Worm (Caenorhabditis elegans): ENCODE measurements around the gene pipp-4P.
"Not testable (repeated sequence)": the region's sequence is repeated elsewhere in the genome, so short reads cannot be mapped to it uniquely, and the experiment has no call there.

pipp-4P gene

DNA sequence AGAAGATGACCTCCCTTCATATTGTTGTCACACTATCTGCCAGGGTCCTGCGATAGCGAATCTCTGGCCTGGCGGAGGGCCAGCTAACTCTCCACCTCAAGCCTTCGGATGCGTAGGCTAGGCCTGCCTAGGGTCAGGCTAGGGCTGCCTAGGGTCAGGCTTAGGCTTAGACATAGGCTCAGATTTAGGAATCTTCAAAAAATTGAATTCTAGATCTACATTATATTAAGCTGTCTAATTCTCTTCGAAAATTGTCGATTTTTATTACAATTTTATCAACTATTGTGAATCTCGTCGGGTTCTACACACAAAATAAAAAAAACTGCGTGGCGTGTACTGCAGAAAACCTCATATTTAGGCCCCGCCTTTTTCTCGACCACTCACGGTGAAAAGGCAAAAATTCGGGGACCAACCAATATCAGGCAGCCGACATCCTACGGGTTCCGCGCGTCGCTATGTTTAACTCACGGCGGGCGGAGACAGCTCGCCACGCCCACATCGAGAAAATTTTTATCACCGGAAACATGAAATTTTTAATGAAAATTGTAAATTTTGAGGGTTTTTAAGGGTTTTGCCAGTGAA is 23.5 kb upstream of the pipp-4P start (continued):
- TF ChIP-seq egrh-3 (GFP tag; IDR thresholded peaks at IDR 0.05) (no peak), F10E7.11 (tag; optimal IDR thresholded peaks at IDR 0.05) (no peak), cebp-1 (GFP tag; IDR thresholded peaks at IDR 0.05) (no peak), cebp-1 (tag; optimal IDR thresholded peaks at IDR 0.05) (no peak), gei-17 (GFP tag; optimal IDR thresholded peaks at IDR 0.05) (no peak), aptf-3 (GFP tag; IDR thresholded peaks at IDR 0.05) (no peak), rcor-1 (GFP tag; IDR thresholded peaks at IDR 0.05) (no peak), mcd-1 (GFP tag; IDR thresholded peaks at IDR 0.05) (no peak; the same call in 1 of the 2 replicates), aptf-2 (GFP tag; conservative IDR thresholded peaks at IDR 0.05) (0 out of 2 replicates have a peak, but pooled peaks have one; percentile 53), B0336.3 (GFP tag; IDR thresholded peaks at IDR 0.05) (peak; percentile 40; the same call in 1 of the 2 replicates), bed-1 (GFP tag; IDR thresholded peaks at IDR 0.05) (no peak), fkh-3 (tag; optimal IDR thresholded peaks at IDR 0.05) (no peak)

DNA sequence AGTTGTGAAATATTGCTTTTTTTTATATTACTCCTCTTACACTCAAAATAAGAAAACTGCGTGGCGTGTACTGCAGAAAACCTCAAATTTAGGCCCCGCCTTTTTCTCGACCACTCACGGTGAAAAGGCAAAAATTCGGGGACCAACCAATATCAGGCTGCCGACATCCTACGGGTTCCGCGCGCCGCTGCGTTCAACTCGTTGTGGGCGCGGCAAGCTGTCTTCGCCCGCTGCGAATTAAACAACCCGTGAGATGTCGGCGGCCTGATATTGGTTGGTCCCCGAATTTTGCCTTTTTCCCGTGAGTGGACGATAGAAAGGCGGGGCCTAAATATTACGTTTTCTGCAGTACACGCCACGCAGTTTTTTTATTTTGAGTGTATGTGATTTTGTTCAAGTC is 21.6 kb upstream of the pipp-4P start:
- not testable (repeated sequence) for TF ChIP-seq snpc-4 (GFP tag; optimal IDR thresholded peaks at IDR 0.05)
- TF ChIP-seq snpc-4 (tag; optimal IDR thresholded peaks at IDR 0.05): peak in 1 of 4 experiments; percentile 78

DNA sequence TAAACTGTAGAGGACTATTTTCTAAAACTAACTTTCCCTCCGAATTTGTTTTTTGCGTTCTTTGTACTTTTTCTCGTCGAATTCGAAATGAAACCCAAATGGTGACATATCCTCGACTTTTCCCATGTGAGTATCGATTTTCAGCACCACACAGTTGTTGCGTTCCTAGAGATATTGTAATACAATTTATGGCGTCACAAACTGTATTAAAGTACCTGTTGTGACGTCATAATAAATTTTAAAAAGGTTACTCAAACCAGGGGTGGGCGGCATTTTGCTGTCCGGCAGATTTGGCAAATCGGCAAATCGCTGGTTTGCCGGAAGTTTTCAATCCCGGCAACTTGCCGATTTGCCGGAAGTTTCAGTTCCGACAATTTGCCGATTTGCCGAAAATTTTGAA is 18.3 kb upstream of the pipp-4P start:
- TF ChIP-seq zim-3 (tag; optimal IDR thresholded peaks at IDR 0.05): no peak
- TF ChIP-seq nfya-2 (GFP tag; IDR thresholded peaks at IDR 0.05): no peak
- TF ChIP-seq nhr-120 (GFP tag; IDR thresholded peaks at IDR 0.05): no peak

DNA sequence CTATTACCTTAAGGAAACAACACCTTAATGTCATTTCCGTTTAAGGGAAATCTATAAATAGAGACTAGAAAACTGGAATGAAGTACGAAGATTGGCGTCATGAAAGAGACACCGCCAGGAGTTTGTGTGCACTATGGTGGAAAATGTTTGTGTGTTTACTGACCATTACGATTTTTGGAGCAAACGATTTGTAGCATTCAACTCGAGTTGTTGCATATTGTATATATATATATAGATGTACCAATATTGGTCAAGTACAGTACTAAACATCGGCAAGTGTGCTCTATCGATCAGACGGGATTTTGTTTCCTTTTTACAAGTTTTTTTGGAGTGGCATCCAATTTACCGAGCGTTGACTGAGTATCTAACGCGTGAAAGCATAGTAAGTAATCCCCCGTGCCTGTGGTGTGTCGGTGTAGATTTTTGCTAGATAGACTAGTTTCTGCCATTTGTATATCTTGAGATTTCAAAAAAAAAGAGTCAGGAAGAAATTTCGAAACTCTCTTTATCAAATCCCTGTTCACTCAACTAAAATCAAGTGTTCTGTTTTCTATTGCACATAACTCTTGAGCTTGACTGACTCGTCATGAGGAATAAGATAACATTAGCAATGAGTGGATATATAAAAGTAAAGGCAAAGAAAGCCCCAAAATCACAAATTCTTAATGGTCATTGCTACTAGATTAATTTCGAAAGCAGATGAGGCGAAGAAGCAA is 17.1 kb upstream of the pipp-4P start, which contains the start of the genes twk-45 and Y71H2AM.25:
Gene twk-45 (minus strand): TSS at position 101 of the 716 bp plus-strand sequence.
Gene Y71H2AM.25 (plus strand): TSS at position 666 of the 716 bp plus-strand sequence.
- no peak for TF ChIP-seq egl-44 (GFP tag; IDR thresholded peaks at IDR 0.05)
- TF ChIP-seq mel-28 (tag; optimal IDR thresholded peaks at IDR 0.05; ENCODE audit: borderline replicate concordance): no peak
- TF ChIP-seq T26A5.8 (tag; optimal IDR thresholded peaks at IDR 0.05): no peak
- TF ChIP-seq tbx-9 (tag; optimal IDR thresholded peaks at IDR 0.05; ENCODE audit: borderline replicate concordance): no peak
- no peak for TF ChIP-seq let-526 (GFP tag; IDR thresholded peaks at IDR 0.05)
- no peak for TF ChIP-seq gei-17 (GFP tag; optimal IDR thresholded peaks at IDR 0.05)
- TF ChIP-seq repo-1 (tag; optimal IDR thresholded peaks at IDR 0.05): no peak

DNA sequence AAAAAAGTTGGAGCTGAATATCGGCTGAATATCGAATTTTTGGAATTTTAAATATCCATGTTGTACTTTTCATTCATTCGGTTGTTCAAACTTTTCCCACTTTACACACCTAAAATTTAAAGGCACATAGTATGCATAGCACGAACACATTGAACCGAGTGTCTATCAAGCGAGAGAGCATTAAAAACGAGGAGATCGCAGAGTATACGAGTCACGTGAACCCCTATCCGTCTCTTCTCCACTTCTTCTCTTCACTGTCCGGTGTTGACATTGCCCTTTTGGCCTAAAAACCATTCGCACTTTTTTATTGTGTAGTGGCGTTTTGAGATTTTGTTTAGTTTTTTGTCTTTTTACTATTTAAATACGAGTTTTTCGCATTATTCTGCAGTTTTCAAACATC is 14.6 kb upstream of the pipp-4P start:
- TF ChIP-seq mxl-1 (tag; optimal IDR thresholded peaks at IDR 0.05): no peak
- no peak for TF ChIP-seq ceh-58 (GFP tag; IDR thresholded peaks at IDR 0.05)
- TF ChIP-seq lin-35 (GFP tag; optimal IDR thresholded peaks at IDR 0.05): peak in 1 of 3 experiments; percentile 35
- no peak for TF ChIP-seq cebp-1 (GFP tag; IDR thresholded peaks at IDR 0.05)
- TF ChIP-seq cebp-1 (tag; optimal IDR thresholded peaks at IDR 0.05): peak; percentile 5
- TF ChIP-seq rpc-1 (optimal IDR thresholded peaks at IDR 0.05): no peak
- TF ChIP-seq rpc-1 (tag; optimal IDR thresholded peaks at IDR 0.05): no peak
- no peak for TF ChIP-seq snpc-4 (GFP tag; optimal IDR thresholded peaks at IDR 0.05)
- TF ChIP-seq snpc-4 (tag; optimal IDR thresholded peaks at IDR 0.05): no peak
- TF ChIP-seq attf-5 (GFP tag; optimal IDR thresholded peaks at IDR 0.05): peak; percentile 23
- TF ChIP-seq F37B4.10 (GFP tag; IDR thresholded peaks at IDR 0.05): no peak
- no peak for TF ChIP-seq snpc-3.4 (tag; optimal IDR thresholded peaks at IDR 0.05)
- no peak for TF ChIP-seq ZK185.1 (tag; optimal IDR thresholded peaks at IDR 0.05; ENCODE audit: poor library complexity, severe bottlenecking)
- no peak for TF ChIP-seq aptf-2 (GFP tag; conservative IDR thresholded peaks at IDR 0.05)
- TF ChIP-seq tbx-9 (tag; optimal IDR thresholded peaks at IDR 0.05; ENCODE audit: borderline replicate concordance): no peak
- peak; percentile 44 for TF ChIP-seq lin-54 (GFP tag; optimal IDR thresholded peaks at IDR 0.05)
- TF ChIP-seq Y53G8AR.9 (GFP tag; conservative IDR thresholded peaks at IDR 0.05): no peak
- TF ChIP-seq nhr-80 (tag; optimal IDR thresholded peaks at IDR 0.05): peak; percentile 50
- peak; percentile 75 for TF ChIP-seq hmg-1.2 (GFP tag; IDR thresholded peaks at IDR 0.05)
- TF ChIP-seq sptf-2 (GFP tag; optimal IDR thresholded peaks at IDR 0.05): no peak
- no peak for TF ChIP-seq C17E4.6 (GFP tag; IDR thresholded peaks at IDR 0.05)
- no peak for TF ChIP-seq madf-10 (tag; optimal IDR thresholded peaks at IDR 0.05)
- TF ChIP-seq pha-4 (tag; optimal IDR thresholded peaks at IDR 0.05): peak; percentile 84
- no peak for TF ChIP-seq ztf-25 (GFP tag; IDR thresholded peaks at IDR 0.05)

Data from whole organism, young adult.